Fruit fly (Drosophila melanogaster) whole organism, embryonic: ENCODE data around the gene mei-218.
A peak's percentile ranks its signal among the peaks of the same experiment; 100 is the strongest.

Experiments used
- Atf3 ChIP-seq: fragments of 200-800 bp; sonication (Bioruptor generic); optimal IDR thresholded peaks from 3 replicates; lab custom pipeline; 2016; ENCODE audit warnings: missing biosample characterization, missing genetic modification characterization
- CG10431 ChIP-seq: fragments of 200-800 bp; sonication (Bioruptor generic); optimal IDR thresholded peaks from 3 replicates; lab custom pipeline; 2018; ENCODE audit warnings: missing biosample characterization, mild to moderate bottlenecking, missing genetic modification characterization
- CG10959 ChIP-seq: fragments of 200-800 bp; sonication (Bioruptor generic); IDR thresholded peaks from 2 replicates; pipeline ENCODE4 v1.3.6; 2022; ENCODE audit warnings: missing biosample characterization, missing genetic modification characterization
- CG11456 ChIP-seq: fragments of 200-800 bp; sonication (Bioruptor generic); IDR thresholded peaks from 3 replicates; pipeline ENCODE4 v1.3.6; 2022; ENCODE audit warnings: missing biosample characterization, missing genetic modification characterization
- CG14860 ChIP-seq: fragments of 200-800 bp; sonication (Bioruptor generic); IDR thresholded peaks from 3 replicates; pipeline ENCODE4 v1.3.6; 2022; ENCODE audit warnings: missing biosample characterization, missing genetic modification characterization; ENCODE audit not compliant: partially characterized antibody
- CG1603 ChIP-seq: fragments of 200-800 bp; sonication (Bioruptor generic); optimal IDR thresholded peaks from 2 replicates; lab custom pipeline; 2019; ENCODE audit warnings: missing biosample characterization, mild to moderate bottlenecking, missing genetic modification characterization, moderate library complexity
- CG17186 ChIP-seq: fragments of 200-800 bp; sonication (Bioruptor generic); optimal IDR thresholded peaks from 3 replicates; lab custom pipeline; 2017; ENCODE audit warnings: missing biosample characterization, missing genetic modification reagents, missing genetic modification characterization
- CG17359 ChIP-seq: fragments of 200-800 bp; sonication (Bioruptor generic); optimal IDR thresholded peaks from 3 replicates; lab custom pipeline; 2018; ENCODE audit warnings: missing biosample characterization, mild to moderate bottlenecking, missing genetic modification characterization, moderate library complexity
- CG17829 ChIP-seq: fragments of 200-800 bp; optimal IDR thresholded peaks from 2 replicates; lab custom pipeline; 2019; ENCODE audit warnings: missing biosample characterization, mild to moderate bottlenecking, missing genetic modification characterization, moderate library complexity
- CG1792 ChIP-seq: fragments of 200-800 bp; sonication (Bioruptor generic); optimal IDR thresholded peaks from 2 replicates; lab custom pipeline; 2016; ENCODE audit warnings: missing biosample characterization, missing genetic modification characterization
- CG2875 ChIP-seq: fragments of 200-800 bp; sonication (Bioruptor generic); optimal IDR thresholded peaks from 2 replicates; lab custom pipeline; 2017; ENCODE audit warnings: missing biosample characterization, mild to moderate bottlenecking, missing genetic modification characterization, missing genetic modification reagents
- CG31388 ChIP-seq: fragments of 200-800 bp; sonication (Bioruptor generic); optimal IDR thresholded peaks from 2 replicates; lab custom pipeline; 2016; ENCODE audit warnings: missing biosample characterization, missing genetic modification characterization
- CG3726 ChIP-seq: fragments of 200-800 bp; sonication (Bioruptor generic); IDR thresholded peaks from 3 replicates; pipeline ENCODE4, ENCODE4 v1.3.6; 2022; ENCODE audit warnings: missing biosample characterization, missing genetic modification characterization
- CG4854 ChIP-seq: fragments of 200-800 bp; sonication (Bioruptor generic); optimal IDR thresholded peaks from 2 replicates; lab custom pipeline; 2016; ENCODE audit warnings: missing biosample characterization, missing genetic modification characterization, inconsistent platforms
- CG5180 ChIP-seq: fragments of 200-800 bp; sonication (Bioruptor generic); optimal IDR thresholded peaks from 3 replicates; lab custom pipeline; 2017; ENCODE audit warnings: missing biosample characterization, missing genetic modification characterization, mild to moderate bottlenecking, moderate library complexity, missing genetic modification reagents
- CG8388 ChIP-seq: fragments of 200-800 bp; sonication (Bioruptor generic); optimal IDR thresholded peaks from 2 replicates; lab custom pipeline; 2019; ENCODE audit warnings: missing biosample characterization, mild to moderate bottlenecking, missing genetic modification characterization, moderate library complexity
- CG9215 ChIP-seq: fragments of 200-800 bp; sonication (Bioruptor generic); IDR thresholded peaks from 2 replicates; pipeline ENCODE4 v1.3.6; 2022; ENCODE audit warnings: missing biosample characterization, missing genetic modification characterization
- CHES-1-like ChIP-seq: fragments of 200-800 bp; sonication (Bioruptor generic); optimal IDR thresholded peaks from 2 replicates; lab custom pipeline; 2016; ENCODE audit warnings: missing biosample characterization, missing genetic modification characterization
- Deaf1 ChIP-seq: fragments of 200-800 bp; optimal IDR thresholded peaks from 3 replicates; lab custom pipeline; 2019; ENCODE audit warnings: missing biosample characterization, mild to moderate bottlenecking, missing genetic modification characterization, moderate library complexity
- HLH3B ChIP-seq: fragments of 200-800 bp; sonication (Bioruptor generic); IDR thresholded peaks from 2 replicates; pipeline ENCODE4 v1.3.6; 2022; ENCODE audit warnings: missing biosample characterization, missing genetic modification characterization
- HmgD ChIP-seq: fragments of 200-800 bp; sonication (Bioruptor generic); optimal IDR thresholded peaks from 3 replicates; lab custom pipeline; 2016; ENCODE audit warnings: missing biosample characterization, missing genetic modification characterization
- Hmx ChIP-seq: fragments of 200-800 bp; sonication (Bioruptor generic); optimal IDR thresholded peaks from 2 replicates; lab custom pipeline; 2016; ENCODE audit warnings: missing biosample characterization, missing genetic modification characterization
- Kr ChIP-seq: fragments of 200-800 bp; sonication (Bioruptor generic); optimal IDR thresholded peaks from 2 replicates; lab custom pipeline; 2017; ENCODE audit warnings: missing biosample characterization, mild to moderate bottlenecking, missing genetic modification characterization
- MESR4 ChIP-seq: fragments of 200-800 bp; sonication (Bioruptor generic); optimal IDR thresholded peaks from 2 replicates; lab custom pipeline; 2018; ENCODE audit warnings: missing biosample characterization, mild to moderate bottlenecking, missing genetic modification characterization, moderate library complexity
- NFAT ChIP-seq: fragments of 200-800 bp; sonication (Bioruptor generic); IDR thresholded peaks from 2 replicates; pipeline ENCODE4 v1.3.6; 2022; ENCODE audit warnings: missing biosample characterization, missing genetic modification characterization
- Nf-YC ChIP-seq: fragments of 200-800 bp; optimal IDR thresholded peaks from 3 replicates; lab custom pipeline; 2019; ENCODE audit warnings: missing biosample characterization, mild to moderate bottlenecking, missing genetic modification characterization, moderate library complexity
- Rfx ChIP-seq: fragments of 200-800 bp; sonication (Bioruptor generic); IDR thresholded peaks from 2 replicates; pipeline ENCODE4 v1.3.6; 2022; ENCODE audit warnings: missing biosample characterization, missing genetic modification characterization
- Sry-β ChIP-seq: fragments of 200-800 bp; sonication (Bioruptor generic); optimal IDR thresholded peaks from 2 replicates; lab custom pipeline; 2018; ENCODE audit warnings: missing biosample characterization, mild to moderate bottlenecking, missing genetic modification characterization, moderate library complexity
- Tbp ChIP-seq: fragments of >200 bp; optimal IDR thresholded peaks from 2 replicates; lab custom pipeline; 2018; ENCODE audit warnings: missing biosample characterization, missing genetic modification characterization
- Xbp1 ChIP-seq: fragments of 200-800 bp; sonication (Bioruptor generic); optimal IDR thresholded peaks from 3 replicates; lab custom pipeline; 2016; ENCODE audit warnings: missing biosample characterization, mild to moderate bottlenecking, missing genetic modification characterization
- ash1 ChIP-seq: fragments of 200-800 bp; sonication (Bioruptor generic); optimal IDR thresholded peaks from 2 replicates; lab custom pipeline; 2018; ENCODE audit warnings: missing biosample characterization, mild to moderate bottlenecking, missing genetic modification characterization
- bigmax ChIP-seq: fragments of 200-800 bp; sonication (Bioruptor generic); optimal IDR thresholded peaks from 2 replicates; lab custom pipeline; 2018; ENCODE audit warnings: missing biosample characterization, mild to moderate bottlenecking, missing genetic modification characterization
- cato ChIP-seq: fragments of 200-800 bp; sonication (Bioruptor generic); optimal IDR thresholded peaks from 2 replicates; lab custom pipeline; 2016; ENCODE audit warnings: missing biosample characterization, missing genetic modification characterization, borderline replicate concordance
- dmrt99B ChIP-seq: fragments of 200-800 bp; sonication (Bioruptor generic); optimal IDR thresholded peaks from 2 replicates; lab custom pipeline; 2018; ENCODE audit warnings: missing biosample characterization, mild to moderate bottlenecking, missing genetic modification characterization, moderate library complexity
- en ChIP-seq: fragments of 200-800 bp; sonication (Bioruptor generic); optimal IDR thresholded peaks from 2 replicates; lab custom pipeline; 2016; ENCODE audit warnings: missing biosample characterization, missing genetic modification characterization
- ewg ChIP-seq: fragments of 200-800 bp; sonication (Bioruptor generic); optimal IDR thresholded peaks from 3 replicates; lab custom pipeline; 2017; ENCODE audit warnings: mild to moderate bottlenecking, missing biosample characterization, missing genetic modification reagents, missing genetic modification characterization
- ind ChIP-seq: fragments of 200-800 bp; sonication (Bioruptor generic); optimal IDR thresholded peaks from 3 replicates; lab custom pipeline; 2016; ENCODE audit warnings: missing biosample characterization, missing genetic modification characterization
- nerfin-2 ChIP-seq: fragments of 200-800 bp; sonication (Bioruptor generic); IDR thresholded peaks from 2 replicates; pipeline ENCODE4 v1.3.6; 2022; ENCODE audit warnings: missing biosample characterization, missing genetic modification characterization; ENCODE audit not compliant: partially characterized antibody
- otp ChIP-seq: fragments of 200-800 bp; sonication (Bioruptor generic); IDR thresholded peaks from 3 replicates; pipeline ENCODE4, ENCODE4 v1.3.6; 2022; ENCODE audit warnings: missing biosample characterization, missing genetic modification characterization
- sc ChIP-seq, 3 experiments: fragments of >200 bp in 2 of 3; fragments of 200-800 bp in 1 of 3; sonication (Bioruptor generic) in 1 of 3; optimal IDR thresholded peaks; 2 replicates in 2 of 3; 3 replicates in 1 of 3; lab custom pipeline; 2017; ENCODE audit warnings: mild to moderate bottlenecking in 1 of 3, missing biosample characterization in 1 of 3, missing genetic modification characterization in 1 of 3, missing genetic modification reagents in 1 of 3
- schlank ChIP-seq: fragments of 200-800 bp; sonication (Bioruptor generic); optimal IDR thresholded peaks from 2 replicates; lab custom pipeline; 2018; ENCODE audit warnings: missing biosample characterization, mild to moderate bottlenecking, missing genetic modification characterization
- sens ChIP-seq: fragments of 200-800 bp; sonication (Bioruptor generic); peaks from one replicate; lab custom pipeline; 2016; ENCODE audit warnings: missing biosample characterization, missing genetic modification characterization
- sim ChIP-seq: fragments of 200-800 bp; sonication (Bioruptor generic); IDR thresholded peaks from 2 replicates; pipeline ENCODE4 v1.3.6; 2022; ENCODE audit warnings: missing biosample characterization, missing genetic modification characterization
- slou ChIP-seq: fragments of 200-800 bp; sonication (Bioruptor generic); optimal IDR thresholded peaks from 3 replicates; lab custom pipeline; 2016; ENCODE audit warnings: missing biosample characterization, missing genetic modification characterization
- slp2 ChIP-seq: fragments of 200-800 bp; sonication (Bioruptor generic); optimal IDR thresholded peaks from 2 replicates; lab custom pipeline; 2016; ENCODE audit warnings: missing biosample characterization, missing genetic modification characterization
- sna ChIP-seq: fragments of 200-800 bp; sonication (Bioruptor generic); IDR thresholded peaks from 2 replicates; pipeline ENCODE4 v1.3.6; 2022; ENCODE audit warnings: missing biosample characterization, missing genetic modification characterization; ENCODE audit not compliant: partially characterized antibody
- sug ChIP-seq: fragments of 200-800 bp; optimal IDR thresholded peaks from 2 replicates; lab custom pipeline; 2019; ENCODE audit warnings: missing biosample characterization, mild to moderate bottlenecking, missing genetic modification characterization, moderate library complexity
- tio ChIP-seq: fragments of 200-800 bp; sonication (Bioruptor generic); optimal IDR thresholded peaks from 2 replicates; lab custom pipeline; 2017; ENCODE audit warnings: missing biosample characterization, missing genetic modification characterization, inconsistent platforms
- trem ChIP-seq: fragments of 200-800 bp; optimal IDR thresholded peaks from 3 replicates; lab custom pipeline; 2019; ENCODE audit warnings: missing biosample characterization, mild to moderate bottlenecking, missing genetic modification characterization, moderate library complexity

Gene mei-218

dm6 chrX:17123545-17124203, 19.1 kb downstream of the mei-218 start (continued):
- TF ChIP-seq en (GFP tag; lab: Kevin White, UChicago) (no peak), MESR4 (GFP tag; lab: Kevin White, UChicago) (no peak), sna (no peak), slp2 (GFP tag; lab: Kevin White, UChicago) (peak; percentile 34), ind (GFP tag; lab: Kevin White, UChicago) (peak; percentile 72), sug (tag; lab: Kevin White, UChicago) (peak; percentile 22), CG10431 (GFP tag; lab: Kevin White, UChicago) (no peak), tio (GFP tag; lab: Kevin White, UChicago) (peak; percentile 15), HLH3B (GFP tag; lab: Robert Waterston, UW) (peak; percentile 78), NFAT (peak; percentile 46; the same call in 1 of the 2 replicates), Kr (GFP tag; lab: Kevin White, UChicago) (peak; percentile 26), CG31388 (GFP tag; lab: Kevin White, UChicago) (no peak), CG14860 (GFP tag; lab: Robert Waterston, UW) (no peak), ash1 (GFP tag; lab: Kevin White, UChicago) (no peak), CG1603 (tag; lab: Kevin White, UChicago) (peak; percentile 84), CG8388 (peak; percentile 56), CG10959 (GFP tag; lab: Robert Waterston, UW) (no peak), Tbp (GFP tag; lab: Kevin White, UChicago) (no peak), CG17186 (GFP tag; lab: Kevin White, UChicago) (peak; percentile 16), Nf-YC (tag; lab: Kevin White, UChicago) (no peak), sc (optimal IDR thresholded peaks at IDR 0.05; lab: Kevin White, UChicago) (no peak), sc (GFP tag; optimal IDR thresholded peaks at IDR 0.05; lab: Kevin White, UChicago) (peak; percentile 4), CG17829 (tag; lab: Kevin White, UChicago) (peak; percentile 74), CG17359 (tag; lab: Kevin White, UChicago) (peak; percentile 86), Deaf1 (tag; lab: Kevin White, UChicago) (peak; percentile 35), sens (GFP tag; lab: Kevin White, UChicago) (peak; percentile 92), CG1792 (GFP tag; lab: Kevin White, UChicago) (peak; percentile 14), CG9215 (GFP tag; lab: Robert Waterston, UW) (peak; percentile 33; the same call in 1 of the 2 replicates), slou (GFP tag; lab: Kevin White, UChicago) (peak; percentile 30), CG11456 (peak; percentile 64; the same call in 1 of the 3 replicates), CHES-1-like (GFP tag; lab: Kevin White, UChicago) (no peak), Rfx (GFP tag; lab: Robert Waterston, UW) (peak; percentile 85), CG5180 (peak; percentile 64), CG4854 (GFP tag; lab: Kevin White, UChicago) (peak; percentile 44), Hmx (no peak), HmgD (GFP tag; lab: Kevin White, UChicago) (no peak), cato (peak; percentile 31), schlank (peak; percentile 33), otp (0 out of 3 replicates have a peak, but pooled peaks have one; percentile 40), dmrt99B (tag; lab: Kevin White, UChicago) (peak; percentile 82), nerfin-2 (GFP tag; lab: Robert Waterston, UW) (no peak), CG2875 (GFP tag; lab: Kevin White, UChicago) (peak; percentile 41), Sry-β (GFP tag; lab: Kevin White, UChicago) (no peak), trem (peak; percentile 46), bigmax (GFP tag; lab: Kevin White, UChicago) (no peak), CG3726 (GFP tag; lab: Robert Waterston, UW) (peak; percentile 50; the same call in 1 of the 3 replicates), Atf3 (GFP tag; lab: Kevin White, UChicago) (peak; percentile 9), Xbp1 (GFP tag; lab: Kevin White, UChicago) (peak; percentile 79), sim (GFP tag; lab: Robert Waterston, UW) (no peak), ewg (GFP tag; lab: Kevin White, UChicago) (peak; percentile 46)
